Worm (Caenorhabditis elegans) whole organism, L3 larva: ENCODE data around the gene cdh-9.

Experiments
- ceh-82 ChIP-seq: fragments of 150-350 bp; optimal IDR thresholded peaks from 2 replicates; lab custom pipeline; 2014; ENCODE audit warnings: missing biosample characterization, missing genetic modification characterization
- elt-1 ChIP-seq: fragments of 150-350 bp; optimal IDR thresholded peaks from 2 replicates; lab custom pipeline; 2014; ENCODE audit warnings: missing biosample characterization, missing genetic modification characterization
- elt-2 ChIP-seq: sonication (generic microtip); optimal IDR thresholded peaks from 2 replicates; lab custom pipeline; 2016; ENCODE audit warnings: missing genetic modification reagents, mild to moderate bottlenecking, missing genetic modification characterization, missing compliant biosample characterization
- fos-1 ChIP-seq: fragments of 150-350 bp; optimal IDR thresholded peaks from 2 replicates; lab custom pipeline; 2014; ENCODE audit warnings: missing biosample characterization, missing genetic modification characterization
- jun-1 ChIP-seq: fragments of 150-350 bp; optimal IDR thresholded peaks from 2 replicates; lab custom pipeline; 2014; ENCODE audit warnings: missing biosample characterization, missing genetic modification reagents, missing genetic modification characterization
- lin-15B ChIP-seq: fragments of 150-350 bp; optimal IDR thresholded peaks from 2 replicates; lab custom pipeline; 2014; ENCODE audit warnings: missing biosample characterization, missing genetic modification characterization
- lin-39 ChIP-seq: fragments of 150-350 bp; optimal IDR thresholded peaks from 2 replicates; lab custom pipeline; 2018; ENCODE audit warnings: missing biosample characterization, missing genetic modification reagents, missing genetic modification characterization
- nhr-237 ChIP-seq: fragments of 150-350 bp; optimal IDR thresholded peaks from 2 replicates; lab custom pipeline; 2014; ENCODE audit warnings: missing biosample characterization, missing genetic modification characterization
- nhr-28 ChIP-seq: fragments of 150-350 bp; optimal IDR thresholded peaks from 2 replicates; lab custom pipeline; 2014; ENCODE audit warnings: missing biosample characterization, missing genetic modification characterization
- nhr-67 ChIP-seq: fragments of 150-350 bp; optimal IDR thresholded peaks from 2 replicates; lab custom pipeline; 2014; ENCODE audit warnings: missing biosample characterization, missing genetic modification characterization
- nhr-77 ChIP-seq: fragments of 150-350 bp; optimal IDR thresholded peaks from 2 replicates; lab custom pipeline; 2014; ENCODE audit warnings: missing biosample characterization, missing genetic modification characterization
- zag-1 ChIP-seq: fragments of 150-350 bp; optimal IDR thresholded peaks from 2 replicates; lab custom pipeline; 2014; ENCODE audit warnings: missing biosample characterization, missing genetic modification characterization
- ztf-11 ChIP-seq: fragments of 150-350 bp; optimal IDR thresholded peaks from 2 replicates; lab custom pipeline; 2014; ENCODE audit warnings: missing biosample characterization, missing genetic modification characterization
- ztf-4 ChIP-seq: fragments of 150-350 bp; optimal IDR thresholded peaks from 2 replicates; lab custom pipeline; 2014; ENCODE audit warnings: missing biosample characterization, missing genetic modification characterization

DNA sequence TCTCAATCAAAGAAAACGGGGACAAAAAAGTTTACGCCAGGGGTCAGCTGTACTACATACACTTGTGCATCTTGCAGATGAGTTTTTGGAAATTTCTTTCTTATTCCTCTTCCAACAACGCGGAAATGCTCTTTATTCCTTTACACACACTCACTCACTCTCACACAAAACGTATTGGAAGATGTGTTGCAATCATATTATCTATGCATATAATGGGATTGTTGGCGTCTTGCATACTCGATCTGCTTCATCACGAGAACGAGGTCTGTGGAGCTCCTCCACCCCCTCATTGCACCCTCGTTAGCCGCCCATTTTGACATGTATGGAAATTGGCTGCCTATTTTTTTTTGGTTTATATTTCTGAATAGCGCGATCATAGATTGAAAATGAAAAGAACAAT is 53.7 kb downstream of the cdh-9 start:
- no peak for TF ChIP-seq nhr-67 (tag; lab: Kevin White, UChicago)
- TF ChIP-seq lin-39 (tag; lab: Kevin White, UChicago): no peak
- no peak for TF ChIP-seq elt-2
- TF ChIP-seq elt-1 (tag; lab: Kevin White, UChicago): no peak
- TF ChIP-seq lin-15B (tag; lab: Kevin White, UChicago): no peak
- no peak for TF ChIP-seq jun-1 (tag; lab: Kevin White, UChicago)
- TF ChIP-seq ztf-11: no peak
- no peak for TF ChIP-seq ceh-82 (tag; lab: Kevin White, UChicago)
- no peak for TF ChIP-seq nhr-28
- no peak for TF ChIP-seq zag-1 (tag; lab: Kevin White, UChicago)
- no peak for TF ChIP-seq nhr-77 (tag; lab: Kevin White, UChicago)
- TF ChIP-seq fos-1: no peak
- no peak for TF ChIP-seq ztf-4 (tag; lab: Kevin White, UChicago)
- TF ChIP-seq nhr-237: no peak
